Worm (Caenorhabditis elegans) whole organism, L4 larva: ENCODE data around the gene F49H12.4.

Source experiments
- ama-1 ChIP-seq: fragments of 150-350 bp; optimal IDR thresholded peaks from 2 replicates; lab custom pipeline; 2014; ENCODE audit warnings: inconsistent platforms, mixed read lengths
- ceh-20 ChIP-seq: fragments of 200-800 bp; sonication (Bioruptor generic); IDR thresholded peaks from 2 replicates; pipeline ENCODE4 v1.3.6; 2022; ENCODE audit warnings: missing genetic modification reagents, missing genetic modification characterization, missing compliant biosample characterization
- ces-1 ChIP-seq: fragments of 150-350 bp; sonication (generic microtip); optimal IDR thresholded peaks from 4 replicates; lab custom pipeline; 2014; ENCODE audit warnings: missing biosample characterization, missing genetic modification reagents, missing genetic modification characterization
- lin-1 ChIP-seq: fragments of 200-800 bp; sonication (Bioruptor generic); IDR thresholded peaks from 2 replicates; pipeline ENCODE4 v1.3.6; 2022; ENCODE audit warnings: missing genetic modification reagents, missing genetic modification characterization, missing compliant biosample characterization
- mes-2 ChIP-seq: sonication (generic microtip); optimal IDR thresholded peaks from 2 replicates; lab custom pipeline; 2016; ENCODE audit warnings: missing genotype, mild to moderate bottlenecking, missing genetic modification characterization, missing compliant biosample characterization; ENCODE audit not compliant: poor library complexity, severe bottlenecking
- nhr-28 ChIP-seq: fragments of 150-350 bp; optimal IDR thresholded peaks from 2 replicates; lab custom pipeline; 2014; ENCODE audit warnings: missing biosample characterization, missing genetic modification characterization
- nhr-6 ChIP-seq: fragments of 150-350 bp; optimal IDR thresholded peaks from 2 replicates; lab custom pipeline; 2014; ENCODE audit warnings: missing biosample characterization, missing genetic modification characterization
- nhr-77 ChIP-seq: fragments of 150-350 bp; optimal IDR thresholded peaks from 2 replicates; lab custom pipeline; 2014; ENCODE audit warnings: missing biosample characterization, missing genetic modification characterization
- pqm-1 ChIP-seq: sonication (generic microtip); optimal IDR thresholded peaks from 2 replicates; lab custom pipeline; 2017; ENCODE audit warnings: missing biosample characterization, missing genetic modification characterization
- snpc-1.2 ChIP-seq: fragments of 200-800 bp; sonication (Bioruptor generic); IDR thresholded peaks from 2 replicates; pipeline ENCODE4 v1.3.6; 2022; ENCODE audit warnings: missing genetic modification reagents, missing genetic modification characterization, missing compliant biosample characterization
- unc-39 ChIP-seq: sonication (generic microtip); optimal IDR thresholded peaks from 2 replicates; lab custom pipeline; 2017; ENCODE audit warnings: missing biosample characterization, missing genetic modification characterization
- unc-62 ChIP-seq, 3 experiments: fragments of 150-350 bp in 1 of 3; sonication (generic microtip); optimal IDR thresholded peaks in 2 of 3; peaks in 1 of 3; 1 replicate in 1 of 3; 2 replicates in 2 of 3; lab custom pipeline; 2014 to 2017; ENCODE audit warnings: missing biosample characterization in 3 of 3, missing genetic modification characterization in 3 of 3, missing genetic modification reagents in 3 of 3, missing genotype in 1 of 3

DNA sequence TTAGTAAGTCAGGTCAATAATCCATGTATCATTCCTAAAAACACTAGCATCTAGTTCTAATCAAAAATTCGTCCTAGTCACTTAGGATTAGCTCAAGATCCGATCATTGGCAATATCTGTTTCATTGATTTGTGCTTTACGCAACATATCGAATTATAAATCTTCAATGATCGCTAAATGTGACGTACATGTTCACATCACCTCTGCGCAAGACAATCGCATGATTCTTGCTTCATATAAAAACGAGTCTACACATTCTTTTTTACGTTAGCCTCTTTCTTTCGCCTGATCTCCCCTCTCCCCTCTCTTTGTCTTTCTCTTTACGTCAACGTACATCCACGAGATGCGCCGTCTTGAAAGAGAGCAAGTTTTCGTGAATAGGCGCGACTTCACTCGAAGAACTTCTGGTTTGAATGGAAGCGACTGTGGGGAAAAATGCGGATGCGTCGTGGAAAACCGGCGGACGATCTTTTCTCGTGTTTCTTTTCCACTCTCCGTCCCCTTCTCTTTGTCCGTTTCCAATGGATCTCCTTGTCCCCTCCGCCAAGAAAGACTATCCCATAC is 36.8 kb downstream of the F49H12.4 start:
- TF ChIP-seq ces-1 (GFP tag; lab: Kevin White, UChicago), result no peak
- TF ChIP-seq nhr-77 (tag; lab: Kevin White, UChicago), result no peak
- TF ChIP-seq pqm-1 (tag; lab: Kevin White, UChicago), result no peak
- TF ChIP-seq mes-2 (tag; lab: Kevin White, UChicago), result no peak
- TF ChIP-seq nhr-28 (tag; lab: Kevin White, UChicago), result peak; percentile 17
- TF ChIP-seq unc-39 (tag; lab: Kevin White, UChicago), result no peak
- TF ChIP-seq ceh-20 (GFP tag; lab: Robert Waterston, UW), result no peak
- TF ChIP-seq ama-1, result no peak
- TF ChIP-seq unc-62 (GFP tag; optimal IDR thresholded peaks at IDR 0.05 in 1 of 2; lab: Kevin White, UChicago), result no peak
- TF ChIP-seq unc-62 (tag; optimal IDR thresholded peaks at IDR 0.05; lab: Kevin White, UChicago), result no peak
- TF ChIP-seq snpc-1.2 (GFP tag; lab: Robert Waterston, UW), result no peak
- no peak for TF ChIP-seq lin-1 (GFP tag; lab: Robert Waterston, UW)
- no peak for TF ChIP-seq nhr-6 (tag; lab: Kevin White, UChicago)
